Worm (Caenorhabditis elegans): ENCODE measurements around the gene ZK105.1.

Gene ZK105.1

DNA sequence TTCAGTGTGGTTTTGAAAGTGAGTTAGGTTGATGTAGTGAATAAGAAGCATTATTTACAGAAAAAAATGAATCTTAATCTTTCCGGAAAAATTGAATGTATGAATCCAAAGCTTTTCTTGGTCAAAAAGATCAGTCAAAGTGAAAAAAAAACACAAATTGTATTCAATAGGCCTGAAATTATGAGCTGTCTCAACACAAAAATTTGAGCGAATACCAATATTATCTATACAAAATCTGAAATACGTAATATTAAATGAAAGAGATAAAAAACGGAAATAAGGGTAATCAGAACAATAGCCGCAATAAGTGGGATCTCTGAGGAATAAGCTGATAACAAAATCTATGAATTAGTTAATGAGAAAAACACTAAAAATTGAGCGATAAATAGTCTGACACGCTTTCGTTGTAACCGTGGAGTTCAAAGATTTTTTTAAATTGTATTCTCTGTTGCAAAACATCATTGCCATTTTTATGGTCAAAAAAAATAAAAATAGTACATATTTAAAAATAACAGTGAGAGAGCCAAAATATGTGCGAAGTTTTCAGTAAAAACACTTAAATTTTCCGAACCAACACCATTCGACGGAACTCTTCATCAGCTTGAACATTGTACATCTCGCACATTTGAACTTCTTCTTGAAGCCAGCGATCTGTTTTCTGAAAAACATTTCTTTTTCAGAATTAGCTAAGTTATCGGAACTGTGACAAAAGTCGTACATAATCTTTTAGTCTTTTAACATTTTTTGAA lies 29.7 kb upstream of the ZK105.1 start, which contains the start of gene sre-11:
TSS of gene sre-11 (minus strand) at position 51 of the 749 bp plus-strand sequence.
- TF ChIP-seq unc-62 (GFP tag; optimal IDR thresholded peaks at IDR 0.05 in 1 of 2): peak in 1 of 2 experiments; percentile 68
- no peak for TF ChIP-seq unc-62 (tag; optimal IDR thresholded peaks at IDR 0.05)
- TF ChIP-seq nhr-28 (tag; optimal IDR thresholded peaks at IDR 0.05): no peak

DNA sequence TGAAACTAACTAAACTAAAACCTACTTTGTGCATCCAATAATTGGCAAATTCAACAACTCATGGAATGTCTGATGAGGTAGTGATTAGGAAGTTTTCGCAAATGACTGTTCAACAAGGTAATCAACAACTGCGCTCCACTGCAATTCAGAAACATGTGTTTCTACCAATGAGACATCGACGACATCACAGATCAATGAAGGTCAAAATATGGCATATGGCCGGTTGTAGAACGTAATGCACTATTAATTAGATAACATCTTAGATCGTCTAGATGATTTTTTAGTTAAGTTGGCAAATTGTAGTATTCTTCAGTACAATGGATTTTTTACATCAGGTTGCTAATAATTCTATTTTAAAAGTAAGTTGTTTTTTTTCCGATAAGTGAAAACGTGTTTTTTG lies 27.6 kb upstream of the ZK105.1 start, which contains the start of the genes nhr-94 and nhr-152:
TSS of gene nhr-94 (minus strand) at position 147 of the 400 bp plus-strand sequence.
TSS of gene nhr-152 (plus strand) at position 162 of the 400 bp plus-strand sequence.
- TF ChIP-seq egl-43 (GFP tag; IDR thresholded peaks at IDR 0.05) (no peak), ztf-11 (tag; optimal IDR thresholded peaks at IDR 0.05) (no peak), daf-12 (tag; optimal IDR thresholded peaks at IDR 0.05) (no peak), snpc-4 (tag; optimal IDR thresholded peaks at IDR 0.05) (no peak), hif-1 (tag; optimal IDR thresholded peaks at IDR 0.05) (no peak), madf-5 (GFP tag; IDR thresholded peaks at IDR 0.05) (no peak), php-3 (GFP tag; IDR thresholded peaks at IDR 0.05) (no peak), nhr-76 (tag; optimal IDR thresholded peaks at IDR 0.05) (no peak), pqm-1 (tag; optimal IDR thresholded peaks at IDR 0.05) (no peak), lin-39 (tag; optimal IDR thresholded peaks at IDR 0.05) (no peak), nhr-48 (tag; optimal IDR thresholded peaks at IDR 0.05) (no peak), skn-1 (tag; optimal IDR thresholded peaks at IDR 0.05) (no peak), gei-8 (GFP tag; optimal IDR thresholded peaks at IDR 0.05) (no peak), nhr-28 (tag; optimal IDR thresholded peaks at IDR 0.05) (peak; percentile 46), saeg-2 (GFP tag; IDR thresholded peaks at IDR 0.05) (no peak), ceh-62 (tag; optimal IDR thresholded peaks at IDR 0.05) (no peak), R02D3.7 (tag; optimal IDR thresholded peaks at IDR 0.05) (no peak), ceh-28 (tag; optimal IDR thresholded peaks at IDR 0.05) (no peak), jun-1 (tag; optimal IDR thresholded peaks at IDR 0.05) (no peak), zip-11 (GFP tag; IDR thresholded peaks at IDR 0.05) (no peak), madf-9 (GFP tag; conservative IDR thresholded peaks at IDR 0.05) (no peak), mes-2 (tag; optimal IDR thresholded peaks at IDR 0.05; ENCODE audit: poor library complexity, severe bottlenecking) (no peak), ceh-44 (GFP tag; IDR thresholded peaks at IDR 0.05) (no peak), spr-3 (GFP tag; optimal IDR thresholded peaks at IDR 0.05) (no peak), duxl-1 (tag; optimal IDR thresholded peaks at IDR 0.05; ENCODE audit: poor library complexity) (no peak), T20F7.1 (GFP tag; optimal IDR thresholded peaks at IDR 0.05) (no peak), cey-2 (tag; optimal IDR thresholded peaks at IDR 0.05; ENCODE audit: borderline replicate concordance, insufficient read depth) (no peak), T26A8.4 (GFP tag; IDR thresholded peaks at IDR 0.05) (no peak), hlh-30 (tag; optimal IDR thresholded peaks at IDR 0.05; ENCODE audit: insufficient read depth) (peak; percentile 58), mxl-3 (GFP tag; optimal IDR thresholded peaks at IDR 0.05) (peak; percentile 59), dmd-6 (GFP tag; IDR thresholded peaks at IDR 0.05) (no peak), nhr-25 (tag; optimal IDR thresholded peaks at IDR 0.05; ENCODE audit: borderline replicate concordance, insufficient read depth) (peak; percentile 0), unc-62 (GFP tag; optimal IDR thresholded peaks at IDR 0.05 in 1 of 2) (no peak), unc-62 (tag; optimal IDR thresholded peaks at IDR 0.05) (no peak), mxl-2 (GFP tag; conservative IDR thresholded peaks at IDR 0.05) (no peak), aly-2 (tag; optimal IDR thresholded peaks at IDR 0.05) (no peak), lin-38 (GFP tag; IDR thresholded peaks at IDR 0.05) (no peak), ceh-82 (tag; optimal IDR thresholded peaks at IDR 0.05) (no peak), ces-1 (GFP tag; optimal IDR thresholded peaks at IDR 0.05) (no peak), aha-1 (tag) (peak; percentile 60), daf-8 (GFP tag; IDR thresholded peaks at IDR 0.05) (no peak), unc-39 (tag; optimal IDR thresholded peaks at IDR 0.05) (no peak), ama-1 (optimal IDR thresholded peaks at IDR 0.05) (no peak), Y5F2A.4 (GFP tag; optimal IDR thresholded peaks at IDR 0.05) (no peak), F44E2.7 (GFP tag; IDR thresholded peaks at IDR 0.05) (no peak)
